Worm (Caenorhabditis elegans) whole organism, young adult: Measurements from ENCODE around the gene F11D11.12.
A peak's percentile ranks its signal among the peaks of the same experiment; 100 is the strongest.

Experiments
- B0019.2 ChIP-seq: fragments of 200-800 bp; sonication (Bioruptor generic); conservative IDR thresholded peaks from 2 replicates; pipeline ENCODE4 v1.3.6; 2022; ENCODE audit warnings: missing genetic modification reagents, missing genetic modification characterization, missing compliant biosample characterization
- B0261.1 ChIP-seq: sonication (generic microtip); optimal IDR thresholded peaks from 2 replicates; lab custom pipeline; 2016; ENCODE audit warnings: mild to moderate bottlenecking, missing genetic modification characterization, moderate library complexity, missing compliant biosample characterization
- B0336.3 ChIP-seq: fragments of 200-800 bp; sonication (Bioruptor generic); IDR thresholded peaks from 2 replicates; pipeline ENCODE4 v1.3.6; 2022; ENCODE audit warnings: missing genetic modification characterization, missing compliant biosample characterization
- C06A6.2 ChIP-seq: fragments of 200-800 bp; sonication (Bioruptor generic); conservative IDR thresholded peaks from 2 replicates; pipeline ENCODE4 v1.3.6; 2022; ENCODE audit warnings: missing genetic modification characterization, missing compliant biosample characterization
- D2030.7 ChIP-seq: fragments of 200-800 bp; sonication (Bioruptor generic); IDR thresholded peaks from 2 replicates; pipeline ENCODE4 v1.3.6; 2022; ENCODE audit warnings: missing genetic modification reagents, missing genetic modification characterization, missing compliant biosample characterization
- F23B12.7 ChIP-seq: sonication (generic microtip); optimal IDR thresholded peaks from 2 replicates; lab custom pipeline; 2017; ENCODE audit warnings: missing genetic modification characterization, mild to moderate bottlenecking, missing compliant biosample characterization, antibody characterized with exemption, moderate library complexity; ENCODE audit not compliant: insufficient read depth
- F49E8.2 ChIP-seq: sonication (generic microtip); optimal IDR thresholded peaks from 3 replicates; lab custom pipeline; 2017; ENCODE audit warnings: missing genetic modification characterization, mild to moderate bottlenecking, missing compliant biosample characterization, antibody characterized with exemption, moderate library complexity; ENCODE audit not compliant: insufficient read depth
- F55B11.4 ChIP-seq: sonication (generic microtip); optimal IDR thresholded peaks from 2 replicates; lab custom pipeline; 2016; ENCODE audit warnings: missing compliant biosample characterization, missing genetic modification characterization, borderline replicate concordance; ENCODE audit not compliant: insufficient read depth
- T07F8.4 ChIP-seq: sonication (generic microtip); optimal IDR thresholded peaks from 2 replicates; lab custom pipeline; 2016; ENCODE audit warnings: mild to moderate bottlenecking, missing genetic modification characterization, moderate library complexity, missing compliant biosample characterization
- Y56A3A.18 ChIP-seq: fragments of 200-800 bp; sonication (Bioruptor generic); IDR thresholded peaks from 2 replicates; pipeline ENCODE4 v1.3.6; 2022; ENCODE audit warnings: missing genetic modification reagents, missing genetic modification characterization, missing compliant biosample characterization
- ama-1 ChIP-seq, 3 experiments: fragments of 150-350 bp in 1 of 3; sonication (generic microtip) in 2 of 3; optimal IDR thresholded peaks; 2 replicates each; lab custom pipeline; 2014 to 2018; ENCODE audit warnings: missing biosample characterization in 2 of 3, missing genetic modification characterization in 2 of 3, missing genetic modification reagents in 2 of 3
- atf-7 ChIP-seq: sonication (generic microtip); optimal IDR thresholded peaks from 2 replicates; lab custom pipeline; 2017; ENCODE audit warnings: mild to moderate bottlenecking, missing genetic modification characterization, missing compliant biosample characterization
- attf-3 ChIP-seq: fragments of 200-800 bp; sonication (Bioruptor generic); conservative IDR thresholded peaks from 2 replicates; pipeline ENCODE4 v1.3.6; 2022; ENCODE audit warnings: missing genetic modification reagents, missing genetic modification characterization, missing compliant biosample characterization
- attf-5 ChIP-seq: fragments of 200-800 bp; sonication (Bioruptor generic); optimal IDR thresholded peaks from 2 replicates; lab custom pipeline; 2018; ENCODE audit warnings: mild to moderate bottlenecking, missing genetic modification characterization, missing compliant biosample characterization
- bed-1 ChIP-seq: fragments of 200-800 bp; sonication (Bioruptor generic); IDR thresholded peaks from 2 replicates; pipeline ENCODE4 v1.3.6; 2022; ENCODE audit warnings: missing genetic modification reagents, missing genetic modification characterization, missing compliant biosample characterization
- ceh-27 ChIP-seq: fragments of 200-800 bp; sonication (Bioruptor generic); optimal IDR thresholded peaks from 2 replicates; lab custom pipeline; 2018; ENCODE audit warnings: mild to moderate bottlenecking, missing genetic modification characterization, moderate library complexity, missing compliant biosample characterization
- ceh-79 ChIP-seq: sonication (generic microtip); optimal IDR thresholded peaks from 2 replicates; lab custom pipeline; 2017; ENCODE audit warnings: mild to moderate bottlenecking, missing genetic modification characterization, missing compliant biosample characterization
- die-1 ChIP-seq: sonication (generic microtip); optimal IDR thresholded peaks from 2 replicates; lab custom pipeline; 2016; ENCODE audit warnings: missing genotype, mild to moderate bottlenecking, missing genetic modification characterization, missing compliant biosample characterization
- dpl-1 ChIP-seq: fragments of 150-350 bp; optimal IDR thresholded peaks from 2 replicates; lab custom pipeline; 2014; ENCODE audit warnings: missing biosample characterization, missing genetic modification reagents, missing genetic modification characterization
- efl-1 ChIP-seq: fragments of 150-350 bp; optimal IDR thresholded peaks from 2 replicates; lab custom pipeline; 2014; ENCODE audit warnings: missing biosample characterization, missing genetic modification reagents, missing genetic modification characterization
- egl-18 ChIP-seq: fragments of 200-800 bp; sonication (Bioruptor generic); IDR thresholded peaks from 2 replicates; pipeline ENCODE4 v1.3.6; 2022; ENCODE audit warnings: missing genetic modification reagents, missing genetic modification characterization, missing compliant biosample characterization
- egl-44 ChIP-seq: fragments of 200-800 bp; sonication (Bioruptor generic); IDR thresholded peaks from 2 replicates; pipeline ENCODE4 v1.3.6; 2022; ENCODE audit warnings: missing genetic modification reagents, missing genetic modification characterization, missing compliant biosample characterization
- hlh-12 ChIP-seq: sonication (generic microtip); optimal IDR thresholded peaks from 2 replicates; lab custom pipeline; 2016; ENCODE audit warnings: missing genetic modification characterization, missing compliant biosample characterization
- hlh-26 ChIP-seq: fragments of 200-800 bp; sonication (Bioruptor generic); conservative IDR thresholded peaks from 2 replicates; pipeline ENCODE4 v1.3.6; 2022; ENCODE audit warnings: missing genetic modification reagents, missing genetic modification characterization, missing compliant biosample characterization
- hmg-1.2 ChIP-seq: fragments of 200-800 bp; sonication (Bioruptor generic); IDR thresholded peaks from 2 replicates; pipeline ENCODE4 v1.3.6; 2022; ENCODE audit warnings: missing genetic modification reagents, missing genetic modification characterization, missing compliant biosample characterization
- hrde-1 ChIP-seq: sonication (generic microtip); optimal IDR thresholded peaks from 2 replicates; lab custom pipeline; 2016; ENCODE audit warnings: missing genetic modification characterization, mild to moderate bottlenecking, missing compliant biosample characterization, moderate library complexity, missing genotype, missing genetic modification reagents, borderline replicate concordance
- lag-1 ChIP-seq: fragments of 200-800 bp; sonication (Bioruptor generic); IDR thresholded peaks from 2 replicates; pipeline ENCODE4 v1.3.6; 2022; ENCODE audit warnings: missing genetic modification reagents, missing genetic modification characterization, missing compliant biosample characterization
- let-607 ChIP-seq, 2 experiments: fragments of 200-800 bp in 1 of 2; sonication (Bioruptor generic) in 1 of 2; sonication (generic microtip) in 1 of 2; optimal IDR thresholded peaks; 2 replicates each; lab custom pipeline; 2016 to 2018; ENCODE audit warnings: mild to moderate bottlenecking in 2 of 2, missing compliant biosample characterization in 2 of 2, missing genetic modification characterization in 2 of 2, moderate library complexity in 2 of 2, missing genotype in 1 of 2
- lin-26 ChIP-seq: fragments of 200-800 bp; sonication (Bioruptor generic); IDR thresholded peaks from 2 replicates; pipeline ENCODE4 v1.3.6; 2022; ENCODE audit warnings: missing genetic modification reagents, missing genetic modification characterization, missing compliant biosample characterization
- lsl-1 ChIP-seq: fragments of 200-800 bp; sonication (Bioruptor generic); optimal IDR thresholded peaks from 2 replicates; lab custom pipeline; 2018; ENCODE audit warnings: mild to moderate bottlenecking, missing genetic modification characterization, moderate library complexity, missing compliant biosample characterization
- madf-8 ChIP-seq: fragments of 200-800 bp; sonication (Bioruptor generic); conservative IDR thresholded peaks from 2 replicates; pipeline ENCODE4 v1.3.6; 2022; ENCODE audit warnings: missing genetic modification reagents, missing genetic modification characterization, missing compliant biosample characterization
- nfya-1 ChIP-seq: sonication (generic microtip); optimal IDR thresholded peaks from 2 replicates; lab custom pipeline; 2017; ENCODE audit warnings: antibody characterized with exemption, missing compliant biosample characterization, missing genetic modification characterization, borderline replicate concordance; ENCODE audit not compliant: insufficient read depth
- pbrm-1 ChIP-seq: fragments of 200-800 bp; sonication (Bioruptor generic); IDR thresholded peaks from 2 replicates; pipeline ENCODE4 v1.3.6; 2022; ENCODE audit warnings: missing genetic modification reagents, missing genetic modification characterization, missing compliant biosample characterization
- pha-4 ChIP-seq: fragments of 150-350 bp; sonication (generic microtip); optimal IDR thresholded peaks from 2 replicates; lab custom pipeline; 2014; ENCODE audit warnings: missing biosample characterization, missing genetic modification reagents, missing genetic modification characterization
- rpc-1 ChIP-seq, 2 experiments: fragments of 150-350 bp in 1 of 2; sonication (generic microtip) in 1 of 2; optimal IDR thresholded peaks; 2 replicates each; lab custom pipeline; 2014 to 2018; ENCODE audit warnings: missing biosample characterization in 1 of 2, missing genetic modification characterization in 1 of 2, missing genetic modification reagents in 1 of 2, missing genotype in 1 of 2
- sdz-38 ChIP-seq: sonication (generic microtip); optimal IDR thresholded peaks from 2 replicates; lab custom pipeline; 2016; ENCODE audit warnings: missing genotype, missing genetic modification characterization, missing compliant biosample characterization
- snpc-1.3 ChIP-seq: sonication (generic microtip); optimal IDR thresholded peaks from 2 replicates; lab custom pipeline; 2017; ENCODE audit warnings: missing genetic modification characterization, mild to moderate bottlenecking, missing compliant biosample characterization, antibody characterized with exemption, moderate library complexity, missing genotype, missing genetic modification reagents; ENCODE audit not compliant: insufficient read depth
- snpc-4 ChIP-seq, 5 experiments: fragments of 150-350 bp in 1 of 5; sonication (generic microtip) in 4 of 5; optimal IDR thresholded peaks; 2 replicates each; lab custom pipeline; 2014 to 2018; ENCODE audit warnings: missing genetic modification characterization in 5 of 5, missing biosample characterization in 3 of 5, antibody characterized with exemption in 2 of 5, mild to moderate bottlenecking in 2 of 5, missing compliant biosample characterization in 2 of 5, missing genotype in 2 of 5, moderate library complexity in 2 of 5, missing genetic modification reagents in 1 of 5
- zim-3 ChIP-seq: sonication (generic microtip); optimal IDR thresholded peaks from 2 replicates; lab custom pipeline; 2017; ENCODE audit warnings: mild to moderate bottlenecking, missing genetic modification characterization, moderate library complexity, missing compliant biosample characterization
- ztf-18 ChIP-seq: sonication (generic microtip); optimal IDR thresholded peaks from 2 replicates; lab custom pipeline; 2016; ENCODE audit warnings: missing genotype, mild to moderate bottlenecking, missing genetic modification characterization, missing compliant biosample characterization
- ztf-25 ChIP-seq: fragments of 200-800 bp; sonication (Bioruptor generic); IDR thresholded peaks from 2 replicates; pipeline ENCODE4 v1.3.6; 2022; ENCODE audit warnings: missing genetic modification reagents, missing genetic modification characterization, missing compliant biosample characterization

F11D11.12 gene

DNA sequence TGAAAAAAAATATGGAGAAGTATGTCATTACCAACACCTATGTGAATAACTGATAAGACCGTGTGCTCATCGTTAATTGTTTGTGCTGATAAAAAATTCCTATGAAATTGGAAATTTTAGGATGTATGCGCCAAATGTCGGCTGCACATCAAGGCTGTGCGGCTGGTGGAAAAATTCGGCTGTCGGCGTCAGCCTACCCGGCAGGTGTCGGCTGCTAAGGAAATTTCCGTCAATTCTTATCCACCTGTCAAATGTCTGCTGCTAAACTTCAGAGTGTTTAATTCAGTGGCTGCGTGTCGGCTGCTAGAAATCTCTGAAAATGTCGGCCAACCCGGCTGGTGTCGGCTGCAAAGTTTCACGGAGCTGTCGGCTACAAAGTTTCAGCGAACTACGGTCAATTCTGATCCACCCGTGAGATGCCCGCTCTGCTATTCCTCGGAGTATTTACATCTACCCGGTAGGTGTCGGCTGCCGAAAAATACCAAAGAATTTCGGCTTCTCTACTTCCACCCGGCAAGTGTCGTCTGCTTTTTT, 30.5 kb downstream of the F11D11.12 start, which contains the start of gene Y17D7C.2:
TSS of gene Y17D7C.2 (minus strand) at position 32 of the 534 bp plus-strand sequence.
- TF ChIP-seq snpc-4 (GFP tag; optimal IDR thresholded peaks at IDR 0.05; lab: Kevin White, UChicago) (no peak), snpc-4 (tag; optimal IDR thresholded peaks at IDR 0.05; lab: Kevin White, UChicago) (peak; percentile 32 to 66 (median 60)), ceh-27 (no peak), sdz-38 (tag; lab: Kevin White, UChicago) (peak; percentile 34), hlh-26 (GFP tag; lab: Robert Waterston, UW) (0 out of 2 replicates have a peak, but pooled peaks have one; percentile 59), F55B11.4 (tag; lab: Kevin White, UChicago) (peak; percentile 38)

- TF ChIP-seq dpl-1 (no peak), sdz-38 (tag; lab: Kevin White, UChicago) (peak; percentile 6), lin-26 (GFP tag; lab: Robert Waterston, UW) (no peak)
Observed at ce11 chrV:18719412-18719811, 31.1 kb downstream of the F11D11.12 start.

ce11 chrV:18712118-18712517, 38.4 kb downstream of the F11D11.12 start:
- TF ChIP-seq egl-18 (GFP tag; lab: Robert Waterston, UW) (no peak), attf-5 (GFP tag; lab: Kevin White, UChicago) (no peak), lsl-1 (no peak), Y56A3A.18 (no peak), B0261.1 (tag; lab: Kevin White, UChicago) (peak; percentile 24), ztf-25 (GFP tag; lab: Robert Waterston, UW) (no peak), lag-1 (GFP tag; lab: Robert Waterston, UW) (no peak), rpc-1 (optimal IDR thresholded peaks at IDR 0.05; lab: Kevin White, UChicago) (peak; percentile 37), rpc-1 (tag; optimal IDR thresholded peaks at IDR 0.05; lab: Kevin White, UChicago) (peak; percentile 75), let-607 (tag; optimal IDR thresholded peaks at IDR 0.05; lab: Kevin White, UChicago) (no peak), atf-7 (tag; lab: Kevin White, UChicago) (no peak), snpc-4 (GFP tag; optimal IDR thresholded peaks at IDR 0.05; lab: Kevin White, UChicago) (no peak), snpc-4 (tag; optimal IDR thresholded peaks at IDR 0.05; lab: Kevin White, UChicago) (peak in 1 of 4 experiments; percentile 52), snpc-1.3 (tag; lab: Kevin White, UChicago) (no peak), B0019.2 (GFP tag; lab: Robert Waterston, UW) (no peak), F55B11.4 (tag; lab: Kevin White, UChicago) (no peak), D2030.7 (GFP tag; lab: Robert Waterston, UW) (peak; percentile 24; the same call in 1 of the 2 replicates), B0336.3 (GFP tag; lab: Robert Waterston, UW) (no peak), T07F8.4 (no peak), efl-1 (GFP tag; lab: Kevin White, UChicago) (no peak), F49E8.2 (peak; percentile 1), bed-1 (peak; percentile 97), F23B12.7 (tag; lab: Kevin White, UChicago) (no peak), nfya-1 (tag; lab: Kevin White, UChicago) (no peak), hrde-1 (tag; lab: Kevin White, UChicago) (peak; percentile 43), hmg-1.2 (no peak), attf-3 (GFP tag; lab: Robert Waterston, UW) (no peak), madf-8 (GFP tag; lab: Robert Waterston, UW) (no peak), pha-4 (tag; lab: Kevin White, UChicago) (no peak), zim-3 (tag; lab: Kevin White, UChicago) (no peak), egl-44 (GFP tag; lab: Robert Waterston, UW) (peak; percentile 69; the same call in 1 of the 2 replicates), hlh-12 (peak; percentile 53), C06A6.2 (GFP tag; lab: Robert Waterston, UW) (no peak), ceh-79 (no peak), ama-1 (optimal IDR thresholded peaks at IDR 0.05; lab: Kevin White, UChicago) (no peak), ama-1 (GFP tag; optimal IDR thresholded peaks at IDR 0.05; lab: Kevin White, UChicago) (peak in 1 of 2 experiments; percentile 5), ztf-18 (tag; lab: Kevin White, UChicago) (peak; percentile 87), die-1 (tag; lab: Kevin White, UChicago) (peak; percentile 24), pbrm-1 (GFP tag; lab: Robert Waterston, UW) (no peak)
